Fruit fly (Drosophila melanogaster): ENCODE measurements around the gene Grip.

Gene Grip

dm6 chrX:5924378-5924777 is 41.7 kb upstream of the Grip start (continued):
- peak; percentile 49 for TF ChIP-seq CG1603 (tag; optimal IDR thresholded peaks at IDR 0.05)
- peak; percentile 38 for TF ChIP-seq lmd (GFP tag; IDR thresholded peaks at IDR 0.05)
- TF ChIP-seq CG12659 (GFP tag; optimal IDR thresholded peaks at IDR 0.05), result peak; percentile 3
- peak; percentile 43 for TF ChIP-seq CG2120 (GFP tag; optimal IDR thresholded peaks at IDR 0.05)
- 0 out of 2 replicates have a peak, but pooled peaks have one; percentile 28 for TF ChIP-seq sisA (GFP tag; IDR thresholded peaks at IDR 0.05)
- peak; percentile 44 for TF ChIP-seq CG30403 (GFP tag; optimal IDR thresholded peaks at IDR 0.05)
- TF ChIP-seq kah (GFP tag; optimal IDR thresholded peaks at IDR 0.05), result no peak
- TF ChIP-seq gsb (GFP tag; IDR thresholded peaks at IDR 0.05), result no peak
- peak; percentile 4 for TF ChIP-seq CG15269 (tag; optimal IDR thresholded peaks at IDR 0.05)
- TF ChIP-seq HLH4C (GFP tag; IDR thresholded peaks at IDR 0.05; ENCODE audit: partially characterized antibody), result no peak
- TF ChIP-seq CG2129 (GFP tag; IDR thresholded peaks at IDR 0.05; ENCODE audit: partially characterized antibody), result no peak
- peak; percentile 59 for TF ChIP-seq CG11504 (tag; optimal IDR thresholded peaks at IDR 0.05)
- TF ChIP-seq CG17359 (tag; optimal IDR thresholded peaks at IDR 0.05), result peak; percentile 43
- TF ChIP-seq Blimp-1 (GFP tag; optimal IDR thresholded peaks at IDR 0.05), result peak; percentile 42
- TF ChIP-seq CG7786 (GFP tag; optimal IDR thresholded peaks at IDR 0.05), result no peak
- TF ChIP-seq btn (GFP tag; optimal IDR thresholded peaks at IDR 0.05), result no peak
- no peak for TF ChIP-seq Kr (GFP tag; optimal IDR thresholded peaks at IDR 0.05)
- TF ChIP-seq CG10209 (GFP tag; optimal IDR thresholded peaks at IDR 0.05), result peak; percentile 21
- TF ChIP-seq Myb (GFP tag; optimal IDR thresholded peaks at IDR 0.05), result no peak
- TF ChIP-seq CG17912 (GFP tag; optimal IDR thresholded peaks at IDR 0.05), result no peak
- TF ChIP-seq CG18476 (GFP tag; optimal IDR thresholded peaks at IDR 0.05), result no peak
- TF ChIP-seq Atf-2 (GFP tag; optimal IDR thresholded peaks at IDR 0.05), result no peak
- TF ChIP-seq CG8924 (tag; optimal IDR thresholded peaks at IDR 0.05), result peak; percentile 2
- TF ChIP-seq Oaz (GFP tag; IDR thresholded peaks at IDR 0.05), result no peak
- no peak for TF ChIP-seq lilli (GFP tag; optimal IDR thresholded peaks at IDR 0.05)
- TF ChIP-seq eve (GFP tag; optimal IDR thresholded peaks at IDR 0.05), result no peak
- TF ChIP-seq Meics (GFP tag; optimal IDR thresholded peaks at IDR 0.05), result peak; percentile 28
- no peak for TF ChIP-seq CG15514 (GFP tag; optimal IDR thresholded peaks at IDR 0.05)
- no peak for TF ChIP-seq seq (GFP tag; IDR thresholded peaks at IDR 0.05)
- no peak for TF ChIP-seq Bteb2 (GFP tag; optimal IDR thresholded peaks at IDR 0.05)
- no peak for TF ChIP-seq CG34376 (GFP tag; optimal IDR thresholded peaks at IDR 0.05)
- no peak for TF ChIP-seq ac (GFP tag; optimal IDR thresholded peaks at IDR 0.05)
- no peak for TF ChIP-seq CG8478 (optimal IDR thresholded peaks at IDR 0.05)
- TF ChIP-seq CG12104 (GFP tag; optimal IDR thresholded peaks at IDR 0.05), result peak; percentile 12
- TF ChIP-seq cato (GFP tag; optimal IDR thresholded peaks at IDR 0.05; ENCODE audit: borderline replicate concordance), result no peak
- no peak for TF ChIP-seq Rfx (GFP tag; IDR thresholded peaks at IDR 0.05)
- TF ChIP-seq CG3163 (GFP tag; optimal IDR thresholded peaks at IDR 0.05), result no peak
- peak; percentile 27 for TF ChIP-seq CG12391 (tag; optimal IDR thresholded peaks at IDR 0.05)
- TF ChIP-seq slou (GFP tag; optimal IDR thresholded peaks at IDR 0.05), result no peak
- no peak for TF ChIP-seq CG32532 (GFP tag; IDR thresholded peaks at IDR 0.05)
- no peak for TF ChIP-seq CG43689 (GFP tag; IDR thresholded peaks at IDR 0.05)
- no peak for TF ChIP-seq Mes4 (GFP tag; optimal IDR thresholded peaks at IDR 0.05)
- peak; percentile 45 for TF ChIP-seq unpg (GFP tag; optimal IDR thresholded peaks at IDR 0.05)
- peak; percentile 68 for TF ChIP-seq gem (tag; optimal IDR thresholded peaks at IDR 0.05)
- TF ChIP-seq HLHmδ (GFP tag; optimal IDR thresholded peaks at IDR 0.05), result no peak
- TF ChIP-seq oc (tag; optimal IDR thresholded peaks at IDR 0.05), result no peak
- no peak for TF ChIP-seq ems (GFP tag; optimal IDR thresholded peaks at IDR 0.05)
- no peak for TF ChIP-seq hb (GFP tag; IDR thresholded peaks at IDR 0.05; ENCODE audit: partially characterized antibody)
- TF ChIP-seq CG8290 (GFP tag; optimal IDR thresholded peaks at IDR 0.05), result no peak
- no peak for TF ChIP-seq CG8290 (tag; optimal IDR thresholded peaks at IDR 0.05)
- no peak for TF ChIP-seq CG12942 (GFP tag; optimal IDR thresholded peaks at IDR 0.05)
- no peak for TF ChIP-seq Dref (GFP tag; IDR thresholded peaks at IDR 0.05)
